Worm (Caenorhabditis elegans): ENCODE measurements around the gene clec-178.

DNA sequence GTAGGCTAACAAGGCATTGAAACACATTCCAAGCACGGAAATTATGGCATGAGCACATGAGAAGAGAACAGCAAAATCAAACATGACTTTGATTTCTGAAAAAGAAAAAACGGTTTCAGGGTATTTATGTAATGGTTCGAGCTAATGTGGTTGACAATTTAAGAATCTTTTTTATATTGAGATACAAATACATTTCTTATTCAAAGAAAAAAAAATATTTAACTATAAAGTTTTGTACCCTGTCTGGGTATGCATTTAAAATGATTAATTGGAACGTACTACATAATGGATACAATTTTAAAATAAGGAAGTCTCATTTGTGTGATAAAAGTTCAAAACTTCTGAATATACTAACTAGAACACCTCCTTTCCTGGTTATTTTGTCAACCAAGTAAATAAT lies 23.6 kb upstream of the clec-178 start, which contains the start of gene srd-12:
- TF ChIP-seq zag-1 (tag; optimal IDR thresholded peaks at IDR 0.05), result no peak
- no peak for TF ChIP-seq elt-3 (tag; optimal IDR thresholded peaks at IDR 0.05)
- TF ChIP-seq unc-62 (GFP tag; optimal IDR thresholded peaks at IDR 0.05), result no peak
- TF ChIP-seq nhr-11 (tag; optimal IDR thresholded peaks at IDR 0.05), result no peak
